Worm (Caenorhabditis elegans): Measurements from ENCODE around the gene irld-60.
A peak's percentile ranks its signal among the peaks of the same experiment; 100 is the strongest.

Gene irld-60

DNA sequence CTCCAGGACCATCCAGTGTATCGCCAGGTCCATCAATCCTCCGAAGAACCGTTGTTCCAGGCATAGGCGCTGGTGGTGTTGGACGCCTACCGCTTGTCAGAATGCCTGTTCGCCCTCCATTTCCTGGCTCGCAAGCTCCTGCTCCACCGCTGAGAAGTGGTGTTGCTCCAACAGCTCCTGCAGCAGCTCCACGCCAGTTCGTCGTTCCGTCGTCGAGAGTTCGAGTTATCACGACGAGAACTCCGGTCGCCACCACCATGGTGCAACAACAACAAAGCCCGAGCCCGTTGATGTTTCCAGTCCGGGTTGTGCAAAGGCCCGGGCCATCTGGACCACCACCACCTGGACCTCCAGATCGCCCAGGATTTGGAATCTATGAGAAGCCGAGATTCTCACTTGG lies 22.6 kb downstream of the irld-60 start:
- TF ChIP-seq pes-1 (GFP tag; IDR thresholded peaks at IDR 0.05) (no peak; the same call in 1 of the 2 replicates), F13C5.2 (tag; optimal IDR thresholded peaks at IDR 0.05) (no peak), tra-4 (tag; optimal IDR thresholded peaks at IDR 0.05) (no peak), ceh-13 (GFP tag; optimal IDR thresholded peaks at IDR 0.05) (no peak), tbx-11 (GFP tag; IDR thresholded peaks at IDR 0.05) (no peak), hnd-1 (tag; optimal IDR thresholded peaks at IDR 0.05) (no peak), B0310.2 (tag; optimal IDR thresholded peaks at IDR 0.05) (no peak), sea-1 (GFP tag; conservative IDR thresholded peaks at IDR 0.05) (no peak), hmg-4 (GFP tag; optimal IDR thresholded peaks at IDR 0.05) (no peak), hmbx-1 (tag; optimal IDR thresholded peaks at IDR 0.05) (no peak), ets-7 (tag; optimal IDR thresholded peaks at IDR 0.05) (no peak), aly-1 (tag; optimal IDR thresholded peaks at IDR 0.05) (no peak), flt-1 (GFP tag; IDR thresholded peaks at IDR 0.05) (no peak), ama-1 (optimal IDR thresholded peaks at IDR 0.05) (no peak), tbx-37 (GFP tag; conservative IDR thresholded peaks at IDR 0.05) (no peak), ceh-36 (tag; optimal IDR thresholded peaks at IDR 0.05) (no peak), scrt-1 (GFP tag; IDR thresholded peaks at IDR 0.05) (no peak)

DNA sequence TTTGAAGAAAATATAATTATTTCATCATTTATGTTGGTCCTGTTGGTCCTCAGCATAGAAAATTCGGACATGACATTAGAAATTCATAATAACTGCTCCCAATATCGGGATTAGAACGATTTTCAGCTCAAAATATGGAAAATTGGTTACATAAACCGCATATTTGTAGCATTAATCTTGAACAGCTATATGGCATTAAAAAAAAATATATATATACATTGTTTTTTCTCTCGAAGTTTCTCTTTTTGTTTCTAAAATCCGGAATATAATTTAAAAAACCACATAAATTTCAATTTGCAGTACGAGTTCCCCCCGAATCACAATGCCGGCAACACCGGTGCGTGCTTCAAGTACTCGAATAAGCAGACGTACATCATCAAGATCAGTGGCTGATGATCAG lies 36.5 kb downstream of the irld-60 start, which contains the start of gene ssl-1:
Gene ssl-1, plus strand, starts transcription at position 301 of the 400 bp plus-strand sequence.
- TF ChIP-seq flt-1 (GFP tag; IDR thresholded peaks at IDR 0.05) = no peak
- no peak for TF ChIP-seq tbx-11 (GFP tag; IDR thresholded peaks at IDR 0.05)
- TF ChIP-seq tbx-37 (GFP tag; conservative IDR thresholded peaks at IDR 0.05) = no peak
- no peak for TF ChIP-seq scrt-1 (GFP tag; IDR thresholded peaks at IDR 0.05)
- no peak for TF ChIP-seq hmbx-1 (tag; optimal IDR thresholded peaks at IDR 0.05)
- TF ChIP-seq aly-1 (tag; optimal IDR thresholded peaks at IDR 0.05) = no peak
- no peak for TF ChIP-seq ets-7 (tag; optimal IDR thresholded peaks at IDR 0.05)
- no peak for TF ChIP-seq pes-1 (GFP tag; IDR thresholded peaks at IDR 0.05)
- no peak for TF ChIP-seq ceh-13 (GFP tag; optimal IDR thresholded peaks at IDR 0.05)
- no peak for TF ChIP-seq ama-1 (optimal IDR thresholded peaks at IDR 0.05)
- no peak for TF ChIP-seq tra-4 (tag; optimal IDR thresholded peaks at IDR 0.05)

DNA sequence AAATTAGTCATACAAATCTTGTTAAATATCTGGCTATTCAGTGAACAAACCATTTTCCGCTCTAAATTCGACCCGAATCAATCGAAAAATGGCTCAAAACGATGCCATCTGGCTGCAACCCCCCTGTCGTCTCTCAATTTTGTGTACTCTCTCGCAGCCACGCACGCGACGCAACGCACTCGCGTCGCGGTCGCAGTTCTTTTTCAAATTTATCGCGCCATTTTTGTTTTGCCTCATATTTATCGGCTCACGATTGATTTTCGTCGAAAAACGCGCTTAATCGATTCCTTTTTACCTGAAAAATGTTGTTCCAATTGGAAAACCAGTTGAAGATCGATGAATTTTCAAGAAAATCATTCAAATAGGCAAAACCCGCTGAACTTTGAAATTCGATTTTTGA lies 36.9 kb downstream of the irld-60 start:
- peak; percentile 66 for TF ChIP-seq ama-1 (optimal IDR thresholded peaks at IDR 0.05)
- TF ChIP-seq aly-1 (tag; optimal IDR thresholded peaks at IDR 0.05) = no peak
- TF ChIP-seq F13C5.2 (tag; optimal IDR thresholded peaks at IDR 0.05) = peak; percentile 27

DNA sequence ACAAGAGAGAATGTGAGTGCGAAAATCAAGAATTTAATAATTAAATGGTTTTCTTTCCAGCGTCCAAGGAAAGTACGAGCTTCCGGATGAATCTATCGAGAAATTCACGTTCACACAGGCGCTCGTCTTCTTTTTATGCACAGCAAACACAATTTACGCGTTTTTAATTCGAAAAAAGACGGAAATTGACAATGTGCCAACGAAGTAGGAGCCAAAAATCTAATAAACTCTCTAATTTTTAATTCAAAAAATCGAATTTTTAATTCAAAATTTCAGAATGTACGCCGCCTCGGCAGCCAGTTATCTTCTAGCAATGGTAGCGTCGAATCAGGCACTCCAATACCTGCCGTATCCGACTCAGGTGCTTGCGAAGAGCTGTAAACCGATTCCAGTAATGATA lies 39.0 kb downstream of the irld-60 start:
- TF ChIP-seq F13C5.2 (tag; optimal IDR thresholded peaks at IDR 0.05) (no peak), hmg-4 (GFP tag; optimal IDR thresholded peaks at IDR 0.05) (no peak), pes-1 (GFP tag; IDR thresholded peaks at IDR 0.05) (no peak), hnd-1 (tag; optimal IDR thresholded peaks at IDR 0.05) (no peak), ceh-36 (tag; optimal IDR thresholded peaks at IDR 0.05) (no peak)

DNA sequence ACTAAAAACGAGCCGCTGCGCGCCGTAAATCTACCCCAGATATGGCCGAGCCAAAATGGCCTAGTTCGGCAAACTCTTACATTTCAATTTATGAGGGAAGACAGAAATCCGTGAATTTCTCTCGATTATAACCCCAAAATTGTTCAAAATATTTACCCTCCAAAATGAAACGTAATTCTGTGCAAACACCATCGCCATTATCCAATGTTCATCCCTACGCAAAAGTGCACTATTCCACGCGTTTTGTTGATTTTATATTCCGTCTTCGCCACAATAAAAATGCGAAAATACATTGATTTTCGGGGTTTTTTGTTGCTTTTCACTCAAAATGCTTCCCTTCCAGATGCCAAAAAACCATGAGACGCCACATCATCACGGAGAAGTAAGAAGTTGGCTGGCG lies 39.5 kb downstream of the irld-60 start, which contains the start of gene hut-1:
Gene hut-1, plus strand, starts transcription at position 344 of the 400 bp plus-strand sequence.
- no peak for TF ChIP-seq aly-1 (tag; optimal IDR thresholded peaks at IDR 0.05)
- TF ChIP-seq ama-1 (optimal IDR thresholded peaks at IDR 0.05) = no peak
- TF ChIP-seq hmbx-1 (tag; optimal IDR thresholded peaks at IDR 0.05) = no peak
- TF ChIP-seq F13C5.2 (tag; optimal IDR thresholded peaks at IDR 0.05) = peak; percentile 29
- no peak for TF ChIP-seq ets-7 (tag; optimal IDR thresholded peaks at IDR 0.05)
- no peak for TF ChIP-seq B0310.2 (tag; optimal IDR thresholded peaks at IDR 0.05)
- TF ChIP-seq hnd-1 (tag; optimal IDR thresholded peaks at IDR 0.05) = no peak
- TF ChIP-seq hmg-4 (GFP tag; optimal IDR thresholded peaks at IDR 0.05) = peak; percentile 20
- TF ChIP-seq flt-1 (GFP tag; IDR thresholded peaks at IDR 0.05) = no peak
- no peak for TF ChIP-seq ceh-13 (GFP tag; optimal IDR thresholded peaks at IDR 0.05)
- no peak for TF ChIP-seq pes-1 (GFP tag; IDR thresholded peaks at IDR 0.05)
- TF ChIP-seq tbx-11 (GFP tag; IDR thresholded peaks at IDR 0.05) = no peak
- TF ChIP-seq scrt-1 (GFP tag; IDR thresholded peaks at IDR 0.05) = no peak
- no peak for TF ChIP-seq tra-4 (tag; optimal IDR thresholded peaks at IDR 0.05)
- 0 out of 2 replicates have a peak, but pooled peaks have one; percentile 2 for TF ChIP-seq tbx-37 (GFP tag; conservative IDR thresholded peaks at IDR 0.05)
- no peak for TF ChIP-seq ceh-36 (tag; optimal IDR thresholded peaks at IDR 0.05)
- TF ChIP-seq sea-1 (GFP tag; conservative IDR thresholded peaks at IDR 0.05) = no peak

DNA sequence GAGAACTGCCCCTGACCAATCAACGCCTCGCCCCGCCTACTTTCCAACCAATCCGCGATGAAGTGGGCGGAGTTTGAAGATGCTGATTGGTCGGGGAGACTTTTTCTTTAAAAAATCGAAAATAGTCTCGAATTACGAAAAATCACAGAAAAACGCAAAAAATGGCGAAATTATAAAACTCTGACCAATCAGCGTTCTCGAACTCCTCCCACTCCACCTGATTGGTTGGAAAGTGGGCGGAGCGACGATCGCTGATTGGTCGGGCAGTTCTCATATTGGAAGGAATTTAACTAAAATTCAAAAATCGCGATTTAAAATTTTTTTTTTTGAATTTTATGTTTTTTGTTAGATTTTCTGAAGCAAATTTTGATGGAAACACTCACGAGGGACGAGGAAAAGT lies 47.5 kb downstream of the irld-60 start:
- TF ChIP-seq hnd-1 (tag; optimal IDR thresholded peaks at IDR 0.05) = no peak
- TF ChIP-seq scrt-1 (GFP tag; IDR thresholded peaks at IDR 0.05) = no peak
- no peak for TF ChIP-seq hmg-4 (GFP tag; optimal IDR thresholded peaks at IDR 0.05)
- TF ChIP-seq hmbx-1 (tag; optimal IDR thresholded peaks at IDR 0.05) = no peak
- TF ChIP-seq ets-7 (tag; optimal IDR thresholded peaks at IDR 0.05) = no peak
- no peak for TF ChIP-seq aly-1 (tag; optimal IDR thresholded peaks at IDR 0.05)
- TF ChIP-seq F13C5.2 (tag; optimal IDR thresholded peaks at IDR 0.05) = no peak
- no peak for TF ChIP-seq ceh-13 (GFP tag; optimal IDR thresholded peaks at IDR 0.05)
- no peak for TF ChIP-seq sea-1 (GFP tag; conservative IDR thresholded peaks at IDR 0.05)
- TF ChIP-seq B0310.2 (tag; optimal IDR thresholded peaks at IDR 0.05) = no peak
- TF ChIP-seq ama-1 (optimal IDR thresholded peaks at IDR 0.05) = no peak
- TF ChIP-seq flt-1 (GFP tag; IDR thresholded peaks at IDR 0.05) = no peak
- no peak for TF ChIP-seq tbx-37 (GFP tag; conservative IDR thresholded peaks at IDR 0.05)
- no peak for TF ChIP-seq tbx-11 (GFP tag; IDR thresholded peaks at IDR 0.05)
- no peak for TF ChIP-seq ceh-36 (tag; optimal IDR thresholded peaks at IDR 0.05)
- TF ChIP-seq tra-4 (tag; optimal IDR thresholded peaks at IDR 0.05) = no peak
- no peak for TF ChIP-seq pes-1 (GFP tag; IDR thresholded peaks at IDR 0.05)

DNA sequence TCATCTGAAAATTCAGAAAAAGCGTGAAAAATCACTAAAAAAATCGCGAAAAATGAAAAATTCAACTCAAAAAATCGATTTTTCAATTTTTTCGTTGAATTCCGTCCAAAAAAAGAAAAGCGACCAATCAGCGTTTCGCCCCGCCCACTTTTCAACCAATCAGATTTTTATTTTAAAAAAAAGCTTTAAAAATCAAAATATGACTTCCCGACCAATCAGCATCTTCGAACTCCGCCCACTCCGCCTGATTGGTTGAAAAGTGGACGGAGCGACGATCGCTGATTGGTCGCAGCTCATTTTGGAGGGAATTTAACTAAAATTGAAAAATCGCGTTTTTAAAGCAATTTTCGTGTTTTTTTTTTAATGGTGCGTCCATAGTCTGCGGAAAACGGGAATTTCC lies 48.4 kb downstream of the irld-60 start:
- no peak for TF ChIP-seq hmbx-1 (tag; optimal IDR thresholded peaks at IDR 0.05)
- no peak for TF ChIP-seq pes-1 (GFP tag; IDR thresholded peaks at IDR 0.05)
- no peak for TF ChIP-seq ama-1 (optimal IDR thresholded peaks at IDR 0.05)
- TF ChIP-seq flt-1 (GFP tag; IDR thresholded peaks at IDR 0.05) = no peak
- no peak for TF ChIP-seq F13C5.2 (tag; optimal IDR thresholded peaks at IDR 0.05)
- TF ChIP-seq ceh-36 (tag; optimal IDR thresholded peaks at IDR 0.05) = no peak
- no peak for TF ChIP-seq sea-1 (GFP tag; conservative IDR thresholded peaks at IDR 0.05)
- TF ChIP-seq tbx-37 (GFP tag; conservative IDR thresholded peaks at IDR 0.05) = no peak

DNA sequence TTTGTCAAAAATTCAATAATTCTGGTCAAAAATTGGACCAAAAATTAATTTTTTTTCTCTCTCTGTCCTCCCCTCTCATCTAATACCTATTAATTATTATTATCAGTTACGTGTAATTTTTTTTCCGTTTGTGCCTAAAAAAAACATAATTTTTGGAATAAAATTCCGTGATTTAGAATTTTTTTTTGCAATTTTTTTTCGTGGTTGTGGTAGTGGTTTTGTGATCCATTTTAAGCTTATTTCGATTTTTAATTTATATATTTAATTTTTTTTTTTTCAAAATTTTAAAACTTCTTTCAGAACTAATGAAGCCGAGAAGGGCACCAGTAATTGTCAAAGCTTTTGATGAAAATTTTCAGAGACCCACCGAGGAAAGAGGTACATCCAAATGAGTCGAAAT lies 51.5 kb downstream of the irld-60 start, which contains the start of gene sas-1:
Gene sas-1, plus strand, starts transcription at position 301 of the 400 bp plus-strand sequence.
- TF ChIP-seq scrt-1 (GFP tag; IDR thresholded peaks at IDR 0.05) (no peak), hmg-4 (GFP tag; optimal IDR thresholded peaks at IDR 0.05) (no peak), pes-1 (GFP tag; IDR thresholded peaks at IDR 0.05) (no peak), ceh-13 (GFP tag; optimal IDR thresholded peaks at IDR 0.05) (no peak), tbx-11 (GFP tag; IDR thresholded peaks at IDR 0.05) (no peak), hnd-1 (tag; optimal IDR thresholded peaks at IDR 0.05) (no peak)

Measured in whole organism, early embryonic.